Fruit fly (Drosophila melanogaster): ENCODE measurements around the gene CG12402.

Gene CG12402

DNA sequence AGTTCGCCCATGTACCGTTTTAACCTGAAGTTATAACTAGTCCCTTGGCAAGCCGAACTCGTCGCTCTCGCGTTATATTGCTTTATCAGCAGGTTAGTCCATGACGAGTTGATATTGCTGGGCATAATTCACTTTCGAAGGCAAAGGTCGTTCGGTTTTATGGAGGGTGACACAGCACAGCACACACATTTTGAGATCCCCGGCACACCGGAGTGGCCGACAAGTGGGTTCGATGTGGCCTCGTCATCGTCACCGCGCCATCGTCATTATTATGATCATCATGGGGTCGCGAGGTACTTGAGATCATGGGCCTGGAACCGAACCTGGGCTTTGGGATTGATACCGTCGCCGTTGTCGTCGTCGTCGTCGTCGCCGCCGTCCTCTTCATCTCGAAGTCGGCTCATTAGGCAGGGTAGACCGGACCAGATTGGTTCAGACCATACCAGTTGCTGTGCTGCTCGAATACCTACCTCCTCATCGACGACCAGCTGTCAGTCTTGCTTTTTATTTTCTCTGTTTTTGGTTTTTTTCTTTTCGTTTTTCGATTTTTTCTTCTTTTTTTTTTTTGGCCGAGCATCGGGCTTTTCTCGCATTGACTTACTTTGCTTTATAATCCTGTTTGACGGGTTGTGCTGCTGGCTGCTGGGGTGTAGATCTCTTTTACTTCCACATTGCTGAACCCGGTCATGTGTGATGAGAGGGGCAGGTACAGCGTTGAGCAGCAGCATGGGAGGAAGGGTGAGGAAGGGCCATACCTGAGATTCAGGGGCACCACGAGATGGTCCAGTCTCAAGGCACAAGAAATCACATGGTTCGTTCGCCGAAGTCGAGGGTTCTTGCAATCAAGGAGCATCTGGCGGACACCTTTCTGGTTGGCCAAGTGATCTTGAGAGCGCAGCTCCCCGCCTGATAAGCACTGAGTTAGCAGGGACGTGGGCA, 46.8 kb downstream of the CG12402 start:
- TF ChIP-seq CG17359 (tag; optimal IDR thresholded peaks at IDR 0.05) (peak; percentile 17), sqz (GFP tag; optimal IDR thresholded peaks at IDR 0.05) (peak; percentile 77), CG30020 (tag; optimal IDR thresholded peaks at IDR 0.05) (no peak), dati (GFP tag; IDR thresholded peaks at IDR 0.05) (0 out of 2 replicates have a peak, but pooled peaks have one; percentile 2), Adf1 (GFP tag; IDR thresholded peaks at IDR 0.05) (peak; percentile 31; the same call in 1 of the 2 replicates), crol (GFP tag; IDR thresholded peaks at IDR 0.05) (peak; percentile 64), Lhr (GFP tag; optimal IDR thresholded peaks at IDR 0.05) (no peak), CG17829 (tag; optimal IDR thresholded peaks at IDR 0.05) (no peak), fd102C (GFP tag; optimal IDR thresholded peaks at IDR 0.05) (no peak), pzg (GFP tag; optimal IDR thresholded peaks at IDR 0.05) (no peak), CG12769 (tag; optimal IDR thresholded peaks at IDR 0.05) (peak; percentile 74), lmd (GFP tag; IDR thresholded peaks at IDR 0.05) (peak; percentile 15; the same call in 1 of the 2 replicates), ERR (GFP tag; optimal IDR thresholded peaks at IDR 0.05) (no peak), Lim3 (GFP tag; IDR thresholded peaks at IDR 0.05) (no peak), NFAT (GFP tag; IDR thresholded peaks at IDR 0.05) (0 out of 2 replicates have a peak, but pooled peaks have one; percentile 10), ato (GFP tag; IDR thresholded peaks at IDR 0.05; ENCODE audit: partially characterized antibody) (0 out of 2 replicates have a peak, but pooled peaks have one; percentile 11), CG10462 (GFP tag; optimal IDR thresholded peaks at IDR 0.05) (no peak), CG5180 (GFP tag; optimal IDR thresholded peaks at IDR 0.05) (peak; percentile 8), luna (GFP tag; optimal IDR thresholded peaks at IDR 0.05) (no peak), gcm (GFP tag; optimal IDR thresholded peaks at IDR 0.05) (no peak), pita (GFP tag; optimal IDR thresholded peaks at IDR 0.05) (no peak), al (GFP tag; IDR thresholded peaks at IDR 0.05) (no peak), ken (GFP tag; IDR thresholded peaks at IDR 0.05) (0 out of 3 replicates have a peak, but pooled peaks have one; percentile 17), Deaf1 (tag; optimal IDR thresholded peaks at IDR 0.05) (peak; percentile 19), tna (GFP tag; IDR thresholded peaks at IDR 0.05; ENCODE audit: partially characterized antibody) (no peak), CG10431 (GFP tag; optimal IDR thresholded peaks at IDR 0.05) (no peak), scrt (GFP tag; optimal IDR thresholded peaks at IDR 0.05) (no peak), CG12391 (tag; optimal IDR thresholded peaks at IDR 0.05) (no peak), CG17612 (GFP tag; IDR thresholded peaks at IDR 0.05) (no peak), sens (GFP tag) (no peak), CG11723 (GFP tag; optimal IDR thresholded peaks at IDR 0.05) (no peak), abd-A (tag; optimal IDR thresholded peaks at IDR 0.05) (peak; percentile 15), CG11695 (GFP tag; IDR thresholded peaks at IDR 0.05) (no peak), Nf-YB (GFP tag; optimal IDR thresholded peaks at IDR 0.05) (no peak), twi (tag; optimal IDR thresholded peaks at IDR 0.05) (peak; percentile 17), CG11247 (GFP tag; IDR thresholded peaks at IDR 0.05) (no peak), CG2116 (GFP tag; optimal IDR thresholded peaks at IDR 0.05) (no peak), CG14667 (GFP tag; IDR thresholded peaks at IDR 0.05) (no peak), CG12236 (GFP tag; optimal IDR thresholded peaks at IDR 0.05) (no peak), caup (GFP tag; optimal IDR thresholded peaks at IDR 0.05; ENCODE audit: severe bottlenecking) (no peak), Drgx (GFP tag; IDR thresholded peaks at IDR 0.05) (peak; percentile 87), CG10654 (GFP tag; optimal IDR thresholded peaks at IDR 0.05) (no peak), CG13894 (tag; optimal IDR thresholded peaks at IDR 0.05) (peak; percentile 83), ewg (GFP tag; optimal IDR thresholded peaks at IDR 0.05) (no peak), dysf (GFP tag; IDR thresholded peaks at IDR 0.05) (no peak), bsh (GFP tag; optimal IDR thresholded peaks at IDR 0.05) (peak in 1 of 2 experiments; percentile 99), nom (GFP tag; optimal IDR thresholded peaks at IDR 0.05) (peak; percentile 100), CG43689 (GFP tag; IDR thresholded peaks at IDR 0.05) (no peak)
